Fruit fly (Drosophila melanogaster) whole organism, embryonic: ENCODE results near the gene EloB.

Source experiments
- Awh ChIP-seq: fragments of 200-800 bp; sonication (Bioruptor generic); IDR thresholded peaks from 2 replicates; pipeline ENCODE4, ENCODE4 v1.3.6; 2022; ENCODE audit warnings: missing biosample characterization, missing genetic modification characterization
- CG10274 ChIP-seq: fragments of 200-800 bp; sonication (Bioruptor generic); optimal IDR thresholded peaks from 3 replicates; lab custom pipeline; 2017; ENCODE audit warnings: missing biosample characterization, mild to moderate bottlenecking, missing genetic modification characterization
- CG10979 ChIP-seq: fragments of 200-800 bp; sonication (Bioruptor generic); optimal IDR thresholded peaks from 2 replicates; lab custom pipeline; 2018; ENCODE audit warnings: missing biosample characterization, mild to moderate bottlenecking, missing genetic modification characterization, moderate library complexity
- CG11247 ChIP-seq: fragments of 200-800 bp; sonication (Bioruptor generic); IDR thresholded peaks from 2 replicates; pipeline ENCODE4 v1.3.6; 2022; ENCODE audit warnings: missing biosample characterization, missing genetic modification characterization
- CG11695 ChIP-seq: fragments of 200-800 bp; sonication (Bioruptor generic); IDR thresholded peaks from 3 replicates; pipeline ENCODE4 v1.3.6; 2022; ENCODE audit warnings: missing biosample characterization, missing genetic modification characterization
- CG11696 ChIP-seq: fragments of 200-800 bp; sonication (Bioruptor generic); IDR thresholded peaks from 2 replicates; pipeline ENCODE4 v1.3.6; 2022; ENCODE audit warnings: missing biosample characterization, missing genetic modification characterization
- CG12155 ChIP-seq: fragments of 200-800 bp; sonication (Bioruptor generic); optimal IDR thresholded peaks from 3 replicates; lab custom pipeline; 2016; ENCODE audit warnings: missing biosample characterization, missing genetic modification characterization
- CG12942 ChIP-seq: fragments of 200-800 bp; sonication (Bioruptor generic); optimal IDR thresholded peaks from 3 replicates; lab custom pipeline; 2016; ENCODE audit warnings: missing biosample characterization, missing genetic modification characterization
- CG14050 ChIP-seq: fragments of 200-800 bp; sonication (Bioruptor generic); IDR thresholded peaks from 3 replicates; pipeline ENCODE4 v1.3.6; 2022; ENCODE audit warnings: missing biosample characterization, missing genetic modification characterization
- CG14965 ChIP-seq: fragments of 200-800 bp; sonication (Bioruptor generic); optimal IDR thresholded peaks from 2 replicates; lab custom pipeline; 2016; ENCODE audit warnings: missing biosample characterization, missing genetic modification characterization, borderline replicate concordance
- CG15011 ChIP-seq: fragments of 200-800 bp; sonication (Bioruptor generic); optimal IDR thresholded peaks from 3 replicates; lab custom pipeline; 2018; ENCODE audit warnings: missing biosample characterization, mild to moderate bottlenecking, missing genetic modification characterization
- CG15601 ChIP-seq: fragments of 200-800 bp; sonication (Bioruptor generic); optimal IDR thresholded peaks from 3 replicates; lab custom pipeline; 2019; ENCODE audit warnings: missing biosample characterization, mild to moderate bottlenecking, missing genetic modification characterization, moderate library complexity
- CG16813 ChIP-seq: fragments of 200-800 bp; sonication (Bioruptor generic); IDR thresholded peaks from 3 replicates; pipeline ENCODE4 v1.3.6; 2022; ENCODE audit warnings: missing biosample characterization, missing genetic modification characterization; ENCODE audit not compliant: partially characterized antibody
- CG17186 ChIP-seq: fragments of 200-800 bp; sonication (Bioruptor generic); optimal IDR thresholded peaks from 3 replicates; lab custom pipeline; 2017; ENCODE audit warnings: missing biosample characterization, missing genetic modification reagents, missing genetic modification characterization
- CG1792 ChIP-seq: fragments of 200-800 bp; sonication (Bioruptor generic); optimal IDR thresholded peaks from 2 replicates; lab custom pipeline; 2016; ENCODE audit warnings: missing biosample characterization, missing genetic modification characterization
- CG18764 ChIP-seq: fragments of 200-800 bp; sonication (Bioruptor generic); optimal IDR thresholded peaks from 3 replicates; lab custom pipeline; 2016; ENCODE audit warnings: missing biosample characterization, missing genetic modification characterization
- CG2116 ChIP-seq: fragments of 200-800 bp; sonication (Bioruptor generic); optimal IDR thresholded peaks from 3 replicates; lab custom pipeline; 2018; ENCODE audit warnings: missing biosample characterization, mild to moderate bottlenecking, missing genetic modification characterization
- CG2199 ChIP-seq: fragments of 200-800 bp; sonication (Bioruptor generic); IDR thresholded peaks from 3 replicates; pipeline ENCODE4 v1.3.6; 2022; ENCODE audit warnings: missing biosample characterization, missing genetic modification characterization
- CG30403 ChIP-seq: fragments of 200-800 bp; sonication (Bioruptor generic); optimal IDR thresholded peaks from 3 replicates; lab custom pipeline; 2016; ENCODE audit warnings: missing biosample characterization, missing genetic modification characterization
- CG31441 ChIP-seq: fragments of 200-800 bp; sonication (Bioruptor generic); IDR thresholded peaks from 2 replicates; pipeline ENCODE4 v1.3.6; 2022; ENCODE audit warnings: missing biosample characterization, missing genetic modification characterization
- CG32772 ChIP-seq: fragments of 200-800 bp; sonication (Bioruptor generic); IDR thresholded peaks from 2 replicates; pipeline ENCODE4 v1.3.6; 2022; ENCODE audit warnings: missing biosample characterization, missing genetic modification characterization
- CG4328 ChIP-seq: fragments of 200-800 bp; sonication (Bioruptor generic); optimal IDR thresholded peaks from 3 replicates; lab custom pipeline; 2017; ENCODE audit warnings: missing biosample characterization, missing genetic modification reagents, missing genetic modification characterization
- CG6254 ChIP-seq: fragments of 200-800 bp; sonication (Bioruptor generic); optimal IDR thresholded peaks from 3 replicates; lab custom pipeline; 2017; ENCODE audit warnings: mild to moderate bottlenecking, missing biosample characterization, missing genetic modification reagents, missing genetic modification characterization
- CG7372 ChIP-seq: fragments of 200-800 bp; sonication (Bioruptor generic); IDR thresholded peaks from 2 replicates; pipeline ENCODE4 v1.3.6; 2022; ENCODE audit warnings: missing biosample characterization, missing genetic modification characterization
- CG7556 ChIP-seq: fragments of 200-800 bp; sonication (Bioruptor generic); optimal IDR thresholded peaks from 2 replicates; lab custom pipeline; 2017; ENCODE audit warnings: missing biosample characterization, mild to moderate bottlenecking, missing genetic modification characterization
- CG8089 ChIP-seq: fragments of 200-800 bp; sonication (Bioruptor generic); optimal IDR thresholded peaks from 3 replicates; lab custom pipeline; 2016; ENCODE audit warnings: missing biosample characterization, missing genetic modification characterization
- CG9797 ChIP-seq: fragments of 200-800 bp; sonication (Bioruptor generic); optimal IDR thresholded peaks from 3 replicates; lab custom pipeline; 2018; ENCODE audit warnings: missing biosample characterization, mild to moderate bottlenecking, missing genetic modification characterization
- D ChIP-seq, 2 experiments: fragments of 200-800 bp in 1 of 2; fragments of >200 bp in 1 of 2; sonication (Bioruptor generic) in 1 of 2; optimal IDR thresholded peaks; 2 replicates in 1 of 2; 3 replicates in 1 of 2; lab custom pipeline; 2017; ENCODE audit warnings: mild to moderate bottlenecking in 1 of 2, missing biosample characterization in 1 of 2, missing genetic modification characterization in 1 of 2, missing genetic modification reagents in 1 of 2
- Dad ChIP-seq: fragments of 200-800 bp; sonication (Bioruptor generic); optimal IDR thresholded peaks from 3 replicates; lab custom pipeline; 2016; ENCODE audit warnings: missing biosample characterization, missing genetic modification characterization
- Dek ChIP-seq: fragments of 200-800 bp; sonication (Bioruptor generic); optimal IDR thresholded peaks from 3 replicates; lab custom pipeline; 2019; ENCODE audit warnings: missing biosample characterization, mild to moderate bottlenecking, missing genetic modification characterization, moderate library complexity
- Dip3 ChIP-seq: fragments of 200-800 bp; sonication (Bioruptor generic); optimal IDR thresholded peaks from 3 replicates; lab custom pipeline; 2016; ENCODE audit warnings: missing biosample characterization, missing genetic modification characterization
- Drgx ChIP-seq: fragments of 200-800 bp; sonication (Bioruptor generic); IDR thresholded peaks from 2 replicates; pipeline ENCODE4 v1.3.6; 2022; ENCODE audit warnings: missing biosample characterization, missing genetic modification characterization
- Ets97D ChIP-seq: fragments of 200-800 bp; sonication (Bioruptor generic); optimal IDR thresholded peaks from 3 replicates; lab custom pipeline; 2016; ENCODE audit warnings: missing biosample characterization, missing genetic modification characterization
- Fer1 ChIP-seq: fragments of 200-800 bp; sonication (Bioruptor generic); optimal IDR thresholded peaks from 2 replicates; lab custom pipeline; 2017; ENCODE audit warnings: missing biosample characterization, mild to moderate bottlenecking, missing genetic modification characterization
- Hr51 ChIP-seq, 2 experiments: fragments of 200-800 bp; sonication (Bioruptor generic); optimal IDR thresholded peaks; 2 replicates in 1 of 2; 3 replicates in 1 of 2; lab custom pipeline; 2016 to 2018; ENCODE audit warnings: missing biosample characterization in 2 of 2, missing genetic modification characterization in 2 of 2, mild to moderate bottlenecking in 1 of 2, moderate library complexity in 1 of 2
- Lhr ChIP-seq: fragments of 200-800 bp; sonication (Bioruptor generic); optimal IDR thresholded peaks from 3 replicates; lab custom pipeline; 2017; ENCODE audit warnings: mild to moderate bottlenecking, missing biosample characterization, missing genetic modification reagents, missing genetic modification characterization
- Optix ChIP-seq: fragments of 200-800 bp; sonication (Bioruptor generic); IDR thresholded peaks from 3 replicates; pipeline ENCODE4 v1.3.6; 2022; ENCODE audit warnings: missing biosample characterization, missing genetic modification characterization
- Side ChIP-seq: fragments of 200-800 bp; sonication (Bioruptor generic); optimal IDR thresholded peaks from 2 replicates; lab custom pipeline; 2016; ENCODE audit warnings: missing biosample characterization, missing genetic modification characterization
- Xrp1 ChIP-seq: fragments of 200-800 bp; sonication (Bioruptor generic); IDR thresholded peaks from 2 replicates; pipeline ENCODE4 v1.3.6; 2022; ENCODE audit warnings: missing biosample characterization, missing genetic modification characterization
- bowl ChIP-seq: fragments of 200-800 bp; sonication (Bioruptor generic); IDR thresholded peaks from 2 replicates; pipeline ENCODE4 v1.3.6; 2022; ENCODE audit warnings: missing biosample characterization, missing genetic modification characterization
- cas ChIP-seq: fragments of 200-800 bp; sonication (Bioruptor generic); IDR thresholded peaks from 2 replicates; pipeline ENCODE4 v1.3.6; 2022; ENCODE audit warnings: missing biosample characterization, missing genetic modification characterization
- cato ChIP-seq: fragments of 200-800 bp; sonication (Bioruptor generic); optimal IDR thresholded peaks from 2 replicates; lab custom pipeline; 2016; ENCODE audit warnings: missing biosample characterization, missing genetic modification characterization, borderline replicate concordance
- esg ChIP-seq: fragments of 200-800 bp; sonication (Bioruptor generic); conservative IDR thresholded peaks from 2 replicates; pipeline ENCODE4 v1.3.6; 2022; ENCODE audit warnings: missing biosample characterization, missing genetic modification characterization
- gsb ChIP-seq: fragments of 200-800 bp; sonication (Bioruptor generic); IDR thresholded peaks from 2 replicates; pipeline ENCODE4 v1.3.6; 2022; ENCODE audit warnings: missing biosample characterization, missing genetic modification characterization
- jumu ChIP-seq: fragments of 200-800 bp; sonication (Bioruptor generic); optimal IDR thresholded peaks from 3 replicates; lab custom pipeline; 2016; ENCODE audit warnings: missing biosample characterization, missing genetic modification characterization
- nmo ChIP-seq: fragments of 200-800 bp; sonication (Bioruptor generic); optimal IDR thresholded peaks from 2 replicates; lab custom pipeline; 2018; ENCODE audit warnings: missing biosample characterization, mild to moderate bottlenecking, missing genetic modification characterization, moderate library complexity
- sens-2 ChIP-seq: fragments of 200-800 bp; sonication (Bioruptor generic); IDR thresholded peaks from 2 replicates; pipeline ENCODE4 v1.3.6; 2022; ENCODE audit warnings: missing biosample characterization, missing genetic modification characterization
- slou ChIP-seq: fragments of 200-800 bp; sonication (Bioruptor generic); optimal IDR thresholded peaks from 3 replicates; lab custom pipeline; 2016; ENCODE audit warnings: missing biosample characterization, missing genetic modification characterization
- wor ChIP-seq: fragments of 200-800 bp; sonication (Bioruptor generic); IDR thresholded peaks from 2 replicates; pipeline ENCODE4 v1.3.6; 2022; ENCODE audit warnings: missing biosample characterization, missing genetic modification characterization
- z ChIP-seq: fragments of 200-800 bp; sonication (Bioruptor generic); IDR thresholded peaks from 3 replicates; pipeline ENCODE4 v1.3.6; 2022; ENCODE audit warnings: missing biosample characterization, missing genetic modification characterization
- zen2 ChIP-seq: fragments of 200-800 bp; sonication (Bioruptor generic); IDR thresholded peaks from 3 replicates; pipeline ENCODE4 v1.3.6; 2022; ENCODE audit warnings: missing biosample characterization, missing genetic modification characterization; ENCODE audit not compliant: partially characterized antibody

Gene EloB

DNA sequence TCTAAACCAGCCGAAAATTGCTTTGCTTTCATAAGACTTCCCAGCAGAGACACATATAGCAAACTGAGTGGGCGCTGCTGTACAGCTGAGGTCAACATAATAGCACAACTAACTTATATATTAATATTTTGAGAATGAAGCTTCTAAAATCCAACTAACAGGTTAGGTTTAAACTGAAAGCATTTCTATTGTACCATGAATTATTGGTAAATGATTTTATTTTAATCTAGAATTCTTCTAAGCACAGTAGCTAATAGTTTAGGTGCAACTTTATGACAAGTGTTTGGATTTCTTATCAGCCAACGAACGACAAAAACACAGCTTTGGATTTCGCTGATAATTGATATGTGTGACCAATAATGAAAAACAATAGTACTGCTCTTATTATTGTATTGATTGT, 24.6 kb downstream of the EloB start (continued):
- TF ChIP-seq Ets97D (no peak), Awh (GFP tag; lab: Robert Waterston, UW) (no peak; the same call in 1 of the 2 replicates), CG6254 (GFP tag; lab: Kevin White, UChicago) (no peak), jumu (no peak), esg (GFP tag; lab: Robert Waterston, UW) (peak; percentile 40), CG4328 (GFP tag; lab: Kevin White, UChicago) (no peak), slou (GFP tag; lab: Kevin White, UChicago) (peak; percentile 14), CG15011 (GFP tag; lab: Kevin White, UChicago) (no peak), CG17186 (GFP tag; lab: Kevin White, UChicago) (no peak), CG32772 (GFP tag; lab: Robert Waterston, UW) (peak; percentile 38; the same call in 1 of the 2 replicates), cas (GFP tag; lab: Robert Waterston, UW) (no peak), CG14965 (GFP tag; lab: Kevin White, UChicago) (no peak), wor (GFP tag; lab: Robert Waterston, UW) (no peak), bowl (GFP tag; lab: Robert Waterston, UW) (no peak), CG11696 (GFP tag; lab: Robert Waterston, UW) (peak; percentile 95), nmo (peak; percentile 64), CG12155 (GFP tag; lab: Kevin White, UChicago) (no peak), CG2199 (GFP tag; lab: Robert Waterston, UW) (no peak), CG18764 (GFP tag; lab: Kevin White, UChicago) (no peak), Dek (tag; lab: Kevin White, UChicago) (peak; percentile 41), cato (GFP tag; lab: Kevin White, UChicago) (no peak), CG10274 (GFP tag; lab: Kevin White, UChicago) (peak; percentile 25), Dip3 (GFP tag; lab: Kevin White, UChicago) (peak; percentile 74), gsb (0 out of 2 replicates have a peak, but pooled peaks have one; percentile 21), CG11247 (GFP tag; lab: Robert Waterston, UW) (peak; percentile 63; the same call in 1 of the 2 replicates), CG12942 (no peak), Drgx (peak; percentile 33; the same call in 1 of the 2 replicates), Dad (GFP tag; lab: Kevin White, UChicago) (no peak), CG10979 (peak; percentile 51), CG30403 (GFP tag; lab: Kevin White, UChicago) (peak; percentile 23), Optix (no peak), Fer1 (peak; percentile 74), CG16813 (GFP tag; lab: Robert Waterston, UW) (no peak), Hr51 (GFP tag; optimal IDR thresholded peaks at IDR 0.05; lab: Kevin White, UChicago) (no peak), CG1792 (GFP tag; lab: Kevin White, UChicago) (peak; percentile 7), Xrp1 (peak; percentile 60), CG11695 (peak; percentile 82), z (GFP tag; lab: Robert Waterston, UW) (no peak), CG7556 (GFP tag; lab: Kevin White, UChicago) (peak; percentile 27), CG31441 (GFP tag; lab: Robert Waterston, UW) (peak; percentile 77), CG9797 (GFP tag; lab: Kevin White, UChicago) (no peak), CG15601 (no peak), CG2116 (GFP tag; lab: Kevin White, UChicago) (no peak), D (optimal IDR thresholded peaks at IDR 0.05; lab: Kevin White, UChicago) (no peak), D (GFP tag; optimal IDR thresholded peaks at IDR 0.05; lab: Kevin White, UChicago) (peak; percentile 40), CG8089 (GFP tag; lab: Kevin White, UChicago) (no peak), CG14050 (GFP tag; lab: Robert Waterston, UW) (peak; percentile 58; the same call in 2 of the 3 replicates), Lhr (GFP tag; lab: Kevin White, UChicago) (no peak), zen2 (GFP tag; lab: Robert Waterston, UW) (no peak), sens-2 (GFP tag; lab: Robert Waterston, UW) (peak; percentile 7; the same call in 1 of the 2 replicates), CG7372 (GFP tag; lab: Robert Waterston, UW) (no peak), Side (GFP tag; lab: Kevin White, UChicago) (peak; percentile 49)
